Fruit fly (Drosophila melanogaster) whole organism, pupa: ENCODE data around the gene CG3123.

Source experiments
- CG10348 ChIP-seq: fragments of 200-800 bp; sonication (Bioruptor generic); IDR thresholded peaks from 2 replicates; pipeline ENCODE4 v1.3.6; 2022; ENCODE audit warnings: missing biosample characterization, missing genetic modification characterization
- CG12605 ChIP-seq: fragments of 200-800 bp; sonication (Bioruptor generic); IDR thresholded peaks from 2 replicates; pipeline ENCODE4 v1.3.6; 2022; ENCODE audit warnings: missing biosample characterization, missing genetic modification characterization
- CG13204 ChIP-seq: fragments of 200-800 bp; sonication (Bioruptor generic); optimal IDR thresholded peaks from 2 replicates; lab custom pipeline; 2018; ENCODE audit warnings: missing biosample characterization, mild to moderate bottlenecking, missing genetic modification characterization, moderate library complexity
- CG14655 ChIP-seq: fragments of 200-800 bp; sonication (Bioruptor generic); optimal IDR thresholded peaks from 3 replicates; lab custom pipeline; 2017; ENCODE audit warnings: mild to moderate bottlenecking, missing biosample characterization, missing genetic modification reagents, missing genetic modification characterization
- CG15710 ChIP-seq: fragments of 200-800 bp; sonication (Bioruptor generic); optimal IDR thresholded peaks from 2 replicates; lab custom pipeline; 2018; ENCODE audit warnings: missing biosample characterization, mild to moderate bottlenecking, missing genetic modification characterization, moderate library complexity
- CG17806 ChIP-seq: fragments of 200-800 bp; sonication (Bioruptor generic); optimal IDR thresholded peaks from 2 replicates; lab custom pipeline; 2018; ENCODE audit warnings: missing biosample characterization, mild to moderate bottlenecking, missing genetic modification characterization, moderate library complexity
- CG32121 ChIP-seq: fragments of 200-800 bp; sonication (Bioruptor generic); IDR thresholded peaks from 2 replicates; pipeline ENCODE4 v1.3.6; 2022; ENCODE audit warnings: missing biosample characterization, missing genetic modification characterization
- CG34367 ChIP-seq: fragments of 200-800 bp; sonication (Bioruptor generic); optimal IDR thresholded peaks from 2 replicates; lab custom pipeline; 2018; ENCODE audit warnings: missing biosample characterization, mild to moderate bottlenecking, missing genetic modification characterization
- CG4496 ChIP-seq: fragments of 200-800 bp; sonication (Bioruptor generic); IDR thresholded peaks from 3 replicates; pipeline ENCODE4 v1.3.6; 2022; ENCODE audit warnings: missing biosample characterization, missing genetic modification characterization
- CG8159 ChIP-seq: fragments of 200-800 bp; sonication (Bioruptor generic); optimal IDR thresholded peaks from 3 replicates; lab custom pipeline; 2018; ENCODE audit warnings: missing biosample characterization, mild to moderate bottlenecking, missing genetic modification characterization, moderate library complexity
- CG8301 ChIP-seq: fragments of 200-800 bp; sonication (Bioruptor generic); optimal IDR thresholded peaks from 2 replicates; lab custom pipeline; 2018; ENCODE audit warnings: missing biosample characterization, mild to moderate bottlenecking, missing genetic modification characterization
- CG9948 ChIP-seq: fragments of 200-800 bp; sonication (Bioruptor generic); optimal IDR thresholded peaks from 2 replicates; lab custom pipeline; 2018; ENCODE audit warnings: missing biosample characterization, mild to moderate bottlenecking, missing genetic modification characterization, moderate library complexity
- D1 ChIP-seq: fragments of 200-800 bp; sonication (Bioruptor generic); optimal IDR thresholded peaks from 2 replicates; lab custom pipeline; 2018; ENCODE audit warnings: missing biosample characterization, mild to moderate bottlenecking, missing genetic modification characterization, moderate library complexity
- EcR ChIP-seq: fragments of 200-800 bp; sonication (Bioruptor generic); optimal IDR thresholded peaks from 3 replicates; lab custom pipeline; 2019; ENCODE audit warnings: missing biosample characterization, missing genetic modification characterization, mild to moderate bottlenecking, moderate library complexity, missing genetic modification reagents
- Ets98B ChIP-seq: fragments of 200-800 bp; sonication (Bioruptor generic); IDR thresholded peaks from 2 replicates; pipeline ENCODE4 v1.3.6; 2022; ENCODE audit warnings: missing biosample characterization, missing genetic modification characterization
- Pif1A ChIP-seq: fragments of 200-800 bp; sonication (Bioruptor generic); optimal IDR thresholded peaks from 3 replicates; lab custom pipeline; 2016; ENCODE audit warnings: missing biosample characterization, missing genetic modification characterization
- Pif1B ChIP-seq: fragments of 200-800 bp; sonication (Bioruptor generic); optimal IDR thresholded peaks from 3 replicates; lab custom pipeline; 2016; ENCODE audit warnings: missing biosample characterization, missing genetic modification characterization
- Snoo ChIP-seq: fragments of 200-800 bp; sonication (Bioruptor generic); optimal IDR thresholded peaks from 3 replicates; lab custom pipeline; 2017; ENCODE audit warnings: missing biosample characterization, mild to moderate bottlenecking, missing genetic modification characterization, inconsistent platforms
- fd96Ca ChIP-seq: fragments of 200-800 bp; sonication (Bioruptor generic); IDR thresholded peaks from 3 replicates; pipeline ENCODE4 v1.3.6; 2022; ENCODE audit warnings: missing biosample characterization, missing genetic modification characterization
- gl ChIP-seq: fragments of 200-800 bp; sonication (Bioruptor generic); optimal IDR thresholded peaks from 2 replicates; lab custom pipeline; 2018; ENCODE audit warnings: missing biosample characterization, mild to moderate bottlenecking, missing genetic modification characterization
- rn ChIP-seq: fragments of 200-800 bp; sonication (Bioruptor generic); IDR thresholded peaks from 2 replicates; pipeline ENCODE4 v1.3.6; 2022; ENCODE audit warnings: missing biosample characterization, missing genetic modification characterization

Gene CG3123

dm6 chr2L:2861140-2861884 lies 36.0 kb upstream of the CG3123 start:
- peak; percentile 92 for TF ChIP-seq EcR (GFP tag; lab: Kevin White, UChicago)
- peak; percentile 25; the same call in 1 of the 3 replicates for TF ChIP-seq fd96Ca (GFP tag; lab: Robert Waterston, UW)
- TF ChIP-seq D1 (tag; lab: Kevin White, UChicago): no peak
- no peak for TF ChIP-seq Snoo
- no peak for TF ChIP-seq CG9948 (tag; lab: Kevin White, UChicago)
- no peak for TF ChIP-seq Pif1B (GFP tag; lab: Kevin White, UChicago)
- TF ChIP-seq CG34367 (tag; lab: Kevin White, UChicago): no peak
- no peak for TF ChIP-seq rn (GFP tag; lab: Robert Waterston, UW)
- no peak for TF ChIP-seq CG15710 (tag; lab: Kevin White, UChicago)
- no peak for TF ChIP-seq CG17806 (tag; lab: Kevin White, UChicago)
- no peak for TF ChIP-seq CG10348
- TF ChIP-seq CG14655 (GFP tag; lab: Kevin White, UChicago): no peak
- TF ChIP-seq gl (tag; lab: Kevin White, UChicago): no peak
- no peak for TF ChIP-seq CG4496 (GFP tag; lab: Robert Waterston, UW)
- TF ChIP-seq CG8159 (tag; lab: Kevin White, UChicago): no peak
- TF ChIP-seq CG8301 (tag; lab: Kevin White, UChicago): no peak
- TF ChIP-seq CG32121: 0 out of 2 replicates have a peak, but pooled peaks have one; percentile 31
- no peak for TF ChIP-seq CG13204 (GFP tag; lab: Kevin White, UChicago)
- TF ChIP-seq Pif1A (GFP tag; lab: Kevin White, UChicago): no peak
- no peak for TF ChIP-seq Ets98B
- no peak for TF ChIP-seq CG12605 (GFP tag; lab: Robert Waterston, UW)

- TF ChIP-seq CG15710 (tag; lab: Kevin White, UChicago): no peak
- TF ChIP-seq D1 (tag; lab: Kevin White, UChicago): no peak
- peak; percentile 84 for TF ChIP-seq CG14655 (GFP tag; lab: Kevin White, UChicago)
- no peak for TF ChIP-seq CG10348
- TF ChIP-seq CG34367 (tag; lab: Kevin White, UChicago): peak; percentile 32
- TF ChIP-seq CG4496 (GFP tag; lab: Robert Waterston, UW): peak; percentile 83
- TF ChIP-seq rn (GFP tag; lab: Robert Waterston, UW): peak; percentile 41; the same call in 1 of the 2 replicates
- TF ChIP-seq Ets98B: peak; percentile 84
- TF ChIP-seq Pif1A (GFP tag; lab: Kevin White, UChicago): peak; percentile 28
- TF ChIP-seq CG8159 (tag; lab: Kevin White, UChicago): peak; percentile 56
- TF ChIP-seq gl (tag; lab: Kevin White, UChicago): no peak
- peak; percentile 81 for TF ChIP-seq CG32121
- TF ChIP-seq fd96Ca (GFP tag; lab: Robert Waterston, UW): peak; percentile 84
- TF ChIP-seq CG17806 (tag; lab: Kevin White, UChicago): peak; percentile 48
- peak; percentile 80 for TF ChIP-seq CG8301 (tag; lab: Kevin White, UChicago)
- TF ChIP-seq CG13204 (GFP tag; lab: Kevin White, UChicago): no peak
- peak; percentile 55 for TF ChIP-seq CG9948 (tag; lab: Kevin White, UChicago)
- TF ChIP-seq Pif1B (GFP tag; lab: Kevin White, UChicago): peak; percentile 48
- TF ChIP-seq Snoo: peak; percentile 63
- peak; percentile 10 for TF ChIP-seq EcR (GFP tag; lab: Kevin White, UChicago)
- peak; percentile 65 for TF ChIP-seq CG12605 (GFP tag; lab: Robert Waterston, UW)
- TF ChIP-seq, all 21 proteins: peak for 16
These were observed 32.8 kb upstream of the CG3123 start for dm6 chr2L:2857862-2858734.

dm6 chr2L:2856960-2857584 lies 31.8 kb upstream of the CG3123 start, which contains the start of gene CG2991:
Gene CG2991 (plus strand): TSS chr2L:2857164.
- TF ChIP-seq gl (tag; lab: Kevin White, UChicago) (no peak), CG32121 (no peak), CG8159 (tag; lab: Kevin White, UChicago) (peak; percentile 18), Pif1A (GFP tag; lab: Kevin White, UChicago) (peak; percentile 15), Ets98B (peak; percentile 11; the same call in 1 of the 2 replicates), EcR (GFP tag; lab: Kevin White, UChicago) (peak; percentile 21), CG12605 (GFP tag; lab: Robert Waterston, UW) (no peak), CG17806 (tag; lab: Kevin White, UChicago) (no peak), rn (GFP tag; lab: Robert Waterston, UW) (no peak), CG4496 (GFP tag; lab: Robert Waterston, UW) (0 out of 3 replicates have a peak, but pooled peaks have one; percentile 17), Pif1B (GFP tag; lab: Kevin White, UChicago) (peak; percentile 48)
- TF ChIP-seq, all 21 proteins: peak for 6
